Worm (Caenorhabditis elegans) whole organism, L4/young adult: ENCODE data around the gene med-2.

Source experiments
- W03F9.2 ChIP-seq: fragments of 150-350 bp; optimal IDR thresholded peaks from 2 replicates; lab custom pipeline; 2014; ENCODE audit warnings: missing biosample characterization, missing genetic modification characterization
- dao-5 ChIP-seq: sonication (generic microtip); optimal IDR thresholded peaks from 2 replicates; lab custom pipeline; 2016; ENCODE audit warnings: missing genotype, missing genetic modification characterization, moderate library complexity, missing compliant biosample characterization
- him-1 ChIP-seq: sonication (generic microtip); optimal IDR thresholded peaks from 2 replicates; lab custom pipeline; 2016; ENCODE audit warnings: missing genotype, missing genetic modification reagents, missing genetic modification characterization, missing compliant biosample characterization

DNA sequence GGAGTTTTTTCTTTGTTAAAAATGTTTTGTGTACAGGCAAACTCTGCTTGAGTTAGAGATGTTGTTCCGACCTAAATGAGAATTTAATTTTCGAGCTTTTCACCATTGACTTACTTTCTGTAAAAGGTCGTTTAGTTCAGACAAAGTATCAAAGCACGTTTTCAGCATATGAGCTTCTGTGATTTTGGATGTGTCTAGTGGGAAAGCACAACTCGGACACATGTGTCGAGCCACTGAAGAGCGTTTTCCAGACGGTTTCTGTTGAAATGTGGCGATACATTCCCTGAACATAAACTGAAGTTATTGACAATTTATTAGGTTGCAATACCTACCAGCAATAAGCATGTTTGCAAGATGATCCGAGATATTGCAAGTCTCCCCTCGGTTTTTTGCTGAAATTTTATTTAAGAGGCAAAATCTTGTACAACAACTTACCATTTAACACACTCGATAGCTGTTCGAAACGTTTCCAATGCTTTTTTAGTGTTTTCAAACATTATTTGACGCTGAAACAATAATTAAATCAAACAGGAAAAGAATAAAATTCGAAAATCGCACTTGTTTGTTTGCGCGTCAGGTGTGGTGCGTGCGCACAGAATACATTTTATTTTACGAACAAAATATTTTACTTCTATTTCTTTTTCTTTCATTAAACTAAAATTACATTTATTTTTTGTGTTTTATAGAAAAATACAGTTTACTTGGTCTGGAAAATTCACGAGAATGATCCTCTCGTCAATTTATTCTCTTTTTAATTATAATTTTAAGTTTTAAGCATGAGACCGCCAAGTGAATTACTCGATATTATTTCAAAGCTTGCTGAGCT lies 4.9 kb downstream of the med-2 start, which contains the start of the genes brd-1 and K04C2.2:
- TF ChIP-seq him-1 (tag; lab: Kevin White, UChicago) (no peak), W03F9.2 (tag; lab: Kevin White, UChicago) (no peak), dao-5 (tag; lab: Kevin White, UChicago) (no peak)
